Worm (Caenorhabditis elegans) whole organism, L3 larva: ENCODE results near the gene ZC266.1.

Experiments used
- aly-2 ChIP-seq: fragments of 150-350 bp; optimal IDR thresholded peaks from 2 replicates; lab custom pipeline; 2014; ENCODE audit warnings: missing biosample characterization, missing genetic modification characterization
- ama-1 ChIP-seq: fragments of 150-350 bp; optimal IDR thresholded peaks from 2 replicates; lab custom pipeline; 2018
- ceh-9 ChIP-seq: sonication (generic microtip); optimal IDR thresholded peaks from 2 replicates; lab custom pipeline; 2018; ENCODE audit warnings: missing biosample characterization, missing genetic modification characterization
- elt-2 ChIP-seq: sonication (generic microtip); optimal IDR thresholded peaks from 2 replicates; lab custom pipeline; 2016; ENCODE audit warnings: missing genetic modification reagents, mild to moderate bottlenecking, missing genetic modification characterization, missing compliant biosample characterization
- fkh-10 ChIP-seq: sonication (generic microtip); optimal IDR thresholded peaks from 2 replicates; lab custom pipeline; 2017; ENCODE audit warnings: missing biosample characterization, missing genetic modification reagents, missing genetic modification characterization
- fos-1 ChIP-seq: fragments of 150-350 bp; optimal IDR thresholded peaks from 2 replicates; lab custom pipeline; 2014; ENCODE audit warnings: missing biosample characterization, missing genetic modification characterization
- lin-39 ChIP-seq: fragments of 150-350 bp; optimal IDR thresholded peaks from 2 replicates; lab custom pipeline; 2018; ENCODE audit warnings: missing biosample characterization, missing genetic modification reagents, missing genetic modification characterization
- mdl-1 ChIP-seq: fragments of 150-350 bp; optimal IDR thresholded peaks from 2 replicates; lab custom pipeline; 2014; ENCODE audit warnings: missing biosample characterization, missing genetic modification characterization
- nfya-1 ChIP-seq: sonication (generic microtip); optimal IDR thresholded peaks from 2 replicates; lab custom pipeline; 2017; ENCODE audit warnings: missing genetic modification characterization, mild to moderate bottlenecking, missing compliant biosample characterization, antibody characterized with exemption, moderate library complexity; ENCODE audit not compliant: insufficient read depth
- nhr-11 ChIP-seq: fragments of 150-350 bp; optimal IDR thresholded peaks from 2 replicates; lab custom pipeline; 2014; ENCODE audit warnings: missing biosample characterization, missing genetic modification characterization
- nhr-28 ChIP-seq: fragments of 150-350 bp; optimal IDR thresholded peaks from 2 replicates; lab custom pipeline; 2014; ENCODE audit warnings: missing biosample characterization, missing genetic modification characterization
- pqm-1 ChIP-seq: fragments of 150-350 bp; optimal IDR thresholded peaks from 2 replicates; lab custom pipeline; 2017; ENCODE audit warnings: missing biosample characterization, missing genetic modification characterization, inconsistent platforms
- skn-1 ChIP-seq: fragments of 150-350 bp; optimal IDR thresholded peaks from 2 replicates; lab custom pipeline; 2014; ENCODE audit warnings: missing biosample characterization, missing genetic modification characterization
- unc-62 ChIP-seq: fragments of 150-350 bp; sonication (generic microtip); optimal IDR thresholded peaks from 4 replicates; lab custom pipeline; 2014; ENCODE audit warnings: missing biosample characterization, missing genetic modification reagents, missing genetic modification characterization

DNA sequence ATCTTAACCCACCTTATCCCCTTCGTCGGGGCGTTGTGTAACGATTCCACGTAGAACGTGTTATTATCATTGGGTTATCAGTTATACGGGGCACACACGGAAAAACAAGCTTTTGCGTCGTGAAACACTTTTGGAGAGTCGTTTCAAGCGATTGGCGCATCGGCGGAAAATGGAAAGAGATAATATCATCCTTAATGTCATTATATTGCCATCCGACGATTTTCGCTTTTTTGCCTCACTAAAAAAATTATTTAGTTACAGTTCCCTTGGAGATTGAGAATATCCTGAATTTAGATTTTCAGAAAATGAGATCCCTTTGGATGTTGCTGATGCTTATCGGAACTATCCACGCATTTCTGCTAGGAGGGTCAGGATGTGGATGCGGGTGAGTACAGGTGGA, 51.6 kb downstream of the ZC266.1 start, which contains the start of gene F41F3.8:
- TF ChIP-seq fos-1 (tag; lab: Kevin White, UChicago) (no peak), nhr-11 (tag; lab: Kevin White, UChicago) (no peak), mdl-1 (tag; lab: Kevin White, UChicago) (no peak), ama-1 (no peak), aly-2 (no peak), ceh-9 (tag; lab: Kevin White, UChicago) (no peak), elt-2 (tag; lab: Kevin White, UChicago) (no peak), skn-1 (no peak), lin-39 (tag; lab: Kevin White, UChicago) (no peak), nfya-1 (tag; lab: Kevin White, UChicago) (no peak), fkh-10 (no peak), pqm-1 (tag; lab: Kevin White, UChicago) (no peak), unc-62 (no peak), nhr-28 (no peak)
